Worm (Caenorhabditis elegans) whole organism, young adult: ENCODE measurements around the gene tag-342.

Experiments used
- B0035.1 ChIP-seq: sonication (generic microtip); optimal IDR thresholded peaks from 2 replicates; lab custom pipeline; 2016; ENCODE audit warnings: missing genetic modification characterization, mild to moderate bottlenecking, missing compliant biosample characterization, missing genotype, missing genetic modification reagents
- B0336.3 ChIP-seq: fragments of 200-800 bp; sonication (Bioruptor generic); IDR thresholded peaks from 2 replicates; pipeline ENCODE4 v1.3.6; 2022; ENCODE audit warnings: missing genetic modification characterization, missing compliant biosample characterization
- C17E4.6 ChIP-seq: fragments of 200-800 bp; sonication (Bioruptor generic); IDR thresholded peaks from 2 replicates; pipeline ENCODE4 v1.3.6; 2022; ENCODE audit warnings: missing genetic modification reagents, missing genetic modification characterization, missing compliant biosample characterization
- F22D6.2 ChIP-seq: sonication (generic microtip); optimal IDR thresholded peaks from 2 replicates; lab custom pipeline; 2016; ENCODE audit warnings: mild to moderate bottlenecking, missing genetic modification characterization, missing compliant biosample characterization
- F33H1.4 ChIP-seq: fragments of 200-800 bp; sonication (Bioruptor generic); IDR thresholded peaks from 2 replicates; pipeline ENCODE4 v1.3.6; 2022; ENCODE audit warnings: missing genetic modification reagents, missing genetic modification characterization, missing compliant biosample characterization
- F37B4.10 ChIP-seq: fragments of 200-800 bp; sonication (Bioruptor generic); IDR thresholded peaks from 2 replicates; pipeline ENCODE4 v1.3.6; 2022; ENCODE audit warnings: missing genetic modification characterization, missing compliant biosample characterization
- T07F8.4 ChIP-seq: sonication (generic microtip); optimal IDR thresholded peaks from 2 replicates; lab custom pipeline; 2016; ENCODE audit warnings: mild to moderate bottlenecking, missing genetic modification characterization, moderate library complexity, missing compliant biosample characterization
- T26A5.8 ChIP-seq: sonication (generic microtip); optimal IDR thresholded peaks from 2 replicates; lab custom pipeline; 2016; ENCODE audit warnings: missing genetic modification characterization, missing compliant biosample characterization
- Y67H2A.10 ChIP-seq: fragments of 200-800 bp; sonication (Bioruptor generic); conservative IDR thresholded peaks from 2 replicates; pipeline ENCODE4 v1.3.6; 2022; ENCODE audit warnings: missing genetic modification reagents, missing genetic modification characterization, missing compliant biosample characterization
- Y79H2A.3 ChIP-seq: fragments of 200-800 bp; sonication (Bioruptor generic); conservative IDR thresholded peaks from 2 replicates; pipeline ENCODE4 v1.3.6; 2022; ENCODE audit warnings: missing genetic modification reagents, missing genetic modification characterization, missing compliant biosample characterization
- aptf-2 ChIP-seq: fragments of 200-800 bp; sonication (Bioruptor generic); conservative IDR thresholded peaks from 2 replicates; pipeline ENCODE4 v1.3.6; 2022; ENCODE audit warnings: missing genetic modification reagents, missing genetic modification characterization, missing compliant biosample characterization
- bed-2 ChIP-seq: fragments of 200-800 bp; sonication (Bioruptor generic); IDR thresholded peaks from 2 replicates; pipeline ENCODE4 v1.3.6; 2022; ENCODE audit warnings: missing genetic modification reagents, missing genetic modification characterization, missing compliant biosample characterization
- cebp-2 ChIP-seq: fragments of 200-800 bp; sonication (Bioruptor generic); IDR thresholded peaks from 2 replicates; pipeline ENCODE4 v1.3.6; 2022; ENCODE audit warnings: missing genetic modification characterization, missing compliant biosample characterization
- ceh-100 ChIP-seq: fragments of 200-800 bp; sonication (Bioruptor generic); IDR thresholded peaks from 2 replicates; pipeline ENCODE4 v1.3.6; 2022; ENCODE audit warnings: missing genetic modification reagents, missing genetic modification characterization, missing compliant biosample characterization
- ceh-27 ChIP-seq: fragments of 200-800 bp; sonication (Bioruptor generic); optimal IDR thresholded peaks from 2 replicates; lab custom pipeline; 2018; ENCODE audit warnings: mild to moderate bottlenecking, missing genetic modification characterization, moderate library complexity, missing compliant biosample characterization
- ceh-40 ChIP-seq: fragments of 200-800 bp; sonication (Bioruptor generic); IDR thresholded peaks from 2 replicates; pipeline ENCODE4 v1.3.6; 2022; ENCODE audit warnings: missing genetic modification characterization, missing compliant biosample characterization
- ceh-79 ChIP-seq: sonication (generic microtip); optimal IDR thresholded peaks from 2 replicates; lab custom pipeline; 2017; ENCODE audit warnings: mild to moderate bottlenecking, missing genetic modification characterization, missing compliant biosample characterization
- chd-7 ChIP-seq: sonication (generic microtip); optimal IDR thresholded peaks from 2 replicates; lab custom pipeline; 2016; ENCODE audit warnings: mild to moderate bottlenecking, missing genetic modification characterization, moderate library complexity, missing compliant biosample characterization
- egl-18 ChIP-seq: fragments of 200-800 bp; sonication (Bioruptor generic); IDR thresholded peaks from 2 replicates; pipeline ENCODE4 v1.3.6; 2022; ENCODE audit warnings: missing genetic modification reagents, missing genetic modification characterization, missing compliant biosample characterization
- ekl-4 ChIP-seq: fragments of 200-800 bp; sonication (Bioruptor generic); IDR thresholded peaks from 2 replicates; pipeline ENCODE4 v1.3.6; 2022; ENCODE audit warnings: missing genetic modification reagents, missing genetic modification characterization, missing compliant biosample characterization
- ets-4 ChIP-seq: fragments of 200-800 bp; sonication (Bioruptor generic); optimal IDR thresholded peaks from 2 replicates; lab custom pipeline; 2018; ENCODE audit warnings: mild to moderate bottlenecking, missing genetic modification characterization, missing compliant biosample characterization
- hlh-26 ChIP-seq: fragments of 200-800 bp; sonication (Bioruptor generic); conservative IDR thresholded peaks from 2 replicates; pipeline ENCODE4 v1.3.6; 2022; ENCODE audit warnings: missing genetic modification reagents, missing genetic modification characterization, missing compliant biosample characterization
- hmg-1.2 ChIP-seq: fragments of 200-800 bp; sonication (Bioruptor generic); IDR thresholded peaks from 2 replicates; pipeline ENCODE4 v1.3.6; 2022; ENCODE audit warnings: missing genetic modification reagents, missing genetic modification characterization, missing compliant biosample characterization
- hmg-20 ChIP-seq: fragments of 200-800 bp; sonication (Bioruptor generic); IDR thresholded peaks from 2 replicates; pipeline ENCODE4 v1.3.6; 2022; ENCODE audit warnings: missing genetic modification reagents, missing genetic modification characterization, missing compliant biosample characterization
- lin-54 ChIP-seq: fragments of 200-800 bp; sonication (Bioruptor generic); optimal IDR thresholded peaks from 2 replicates; lab custom pipeline; 2018; ENCODE audit warnings: mild to moderate bottlenecking, missing genetic modification characterization, missing compliant biosample characterization
- madf-3 ChIP-seq: fragments of 200-800 bp; sonication (Bioruptor generic); IDR thresholded peaks from 2 replicates; pipeline ENCODE4 v1.3.6; 2022; ENCODE audit warnings: missing genetic modification reagents, missing genetic modification characterization, missing compliant biosample characterization
- madf-6 ChIP-seq: fragments of 200-800 bp; sonication (Bioruptor generic); IDR thresholded peaks from 2 replicates; pipeline ENCODE4 v1.3.6; 2022; ENCODE audit warnings: missing genetic modification reagents, missing genetic modification characterization, missing compliant biosample characterization
- mel-28 ChIP-seq: sonication (generic microtip); optimal IDR thresholded peaks from 2 replicates; lab custom pipeline; 2016; ENCODE audit warnings: borderline replicate concordance, mild to moderate bottlenecking, missing genetic modification characterization, missing compliant biosample characterization
- nfya-1 ChIP-seq: sonication (generic microtip); optimal IDR thresholded peaks from 2 replicates; lab custom pipeline; 2017; ENCODE audit warnings: antibody characterized with exemption, missing compliant biosample characterization, missing genetic modification characterization, borderline replicate concordance; ENCODE audit not compliant: insufficient read depth
- nfya-2 ChIP-seq: fragments of 200-800 bp; sonication (Bioruptor generic); IDR thresholded peaks from 2 replicates; pipeline ENCODE4 v1.3.6; 2022; ENCODE audit warnings: missing genetic modification reagents, missing genetic modification characterization, missing compliant biosample characterization
- nhr-179 ChIP-seq: sonication (generic microtip); optimal IDR thresholded peaks from 2 replicates; lab custom pipeline; 2016; ENCODE audit warnings: mild to moderate bottlenecking, missing genetic modification characterization, missing compliant biosample characterization
- pbrm-1 ChIP-seq: fragments of 200-800 bp; sonication (Bioruptor generic); IDR thresholded peaks from 2 replicates; pipeline ENCODE4 v1.3.6; 2022; ENCODE audit warnings: missing genetic modification reagents, missing genetic modification characterization, missing compliant biosample characterization
- pha-4 ChIP-seq: fragments of 150-350 bp; sonication (generic microtip); optimal IDR thresholded peaks from 2 replicates; lab custom pipeline; 2014; ENCODE audit warnings: missing biosample characterization, missing genetic modification reagents, missing genetic modification characterization
- rcor-1 ChIP-seq: fragments of 200-800 bp; sonication (Bioruptor generic); IDR thresholded peaks from 2 replicates; pipeline ENCODE4 v1.3.6; 2022; ENCODE audit warnings: missing genetic modification reagents, missing genetic modification characterization, missing compliant biosample characterization
- sdz-38 ChIP-seq: sonication (generic microtip); optimal IDR thresholded peaks from 2 replicates; lab custom pipeline; 2016; ENCODE audit warnings: missing genotype, missing genetic modification characterization, missing compliant biosample characterization
- sea-2 ChIP-seq: fragments of 200-800 bp; sonication (Bioruptor generic); IDR thresholded peaks from 2 replicates; pipeline ENCODE4 v1.3.6; 2022; ENCODE audit warnings: missing genetic modification characterization, missing compliant biosample characterization
- snpc-1.1 ChIP-seq: sonication (generic microtip); optimal IDR thresholded peaks from 2 replicates; lab custom pipeline; 2017; ENCODE audit warnings: missing genetic modification characterization, mild to moderate bottlenecking, missing compliant biosample characterization, antibody characterized with exemption, moderate library complexity, missing genotype, missing genetic modification reagents; ENCODE audit not compliant: insufficient read depth
- snpc-1.3 ChIP-seq: sonication (generic microtip); optimal IDR thresholded peaks from 2 replicates; lab custom pipeline; 2017; ENCODE audit warnings: missing genetic modification characterization, mild to moderate bottlenecking, missing compliant biosample characterization, antibody characterized with exemption, moderate library complexity, missing genotype, missing genetic modification reagents; ENCODE audit not compliant: insufficient read depth
- snpc-4 ChIP-seq, 5 experiments: fragments of 150-350 bp in 1 of 5; sonication (generic microtip) in 4 of 5; optimal IDR thresholded peaks; 2 replicates each; lab custom pipeline; 2014 to 2018; ENCODE audit warnings: missing genetic modification characterization in 5 of 5, missing biosample characterization in 3 of 5, antibody characterized with exemption in 2 of 5, mild to moderate bottlenecking in 2 of 5, missing compliant biosample characterization in 2 of 5, missing genotype in 2 of 5, moderate library complexity in 2 of 5, missing genetic modification reagents in 1 of 5
- somi-1 ChIP-seq: fragments of 200-800 bp; sonication (Bioruptor generic); optimal IDR thresholded peaks from 2 replicates; lab custom pipeline; 2018; ENCODE audit warnings: mild to moderate bottlenecking, missing genetic modification characterization, missing compliant biosample characterization
- sptf-2 ChIP-seq: fragments of 200-800 bp; sonication (Bioruptor generic); optimal IDR thresholded peaks from 2 replicates; lab custom pipeline; 2018; ENCODE audit warnings: mild to moderate bottlenecking, missing genetic modification characterization, missing compliant biosample characterization
- tbx-9 ChIP-seq: sonication (generic microtip); optimal IDR thresholded peaks from 2 replicates; lab custom pipeline; 2016; ENCODE audit warnings: borderline replicate concordance, missing genetic modification characterization, inconsistent platforms, missing compliant biosample characterization
- unc-130 ChIP-seq: sonication (generic microtip); optimal IDR thresholded peaks from 2 replicates; lab custom pipeline; 2016; ENCODE audit warnings: missing genetic modification reagents, missing genetic modification characterization, missing compliant biosample characterization
- zim-3 ChIP-seq: sonication (generic microtip); optimal IDR thresholded peaks from 2 replicates; lab custom pipeline; 2017; ENCODE audit warnings: mild to moderate bottlenecking, missing genetic modification characterization, moderate library complexity, missing compliant biosample characterization
- ztf-25 ChIP-seq: fragments of 200-800 bp; sonication (Bioruptor generic); IDR thresholded peaks from 2 replicates; pipeline ENCODE4 v1.3.6; 2022; ENCODE audit warnings: missing genetic modification reagents, missing genetic modification characterization, missing compliant biosample characterization
- ztf-26 ChIP-seq: sonication (generic microtip); optimal IDR thresholded peaks from 2 replicates; lab custom pipeline; 2017; ENCODE audit warnings: missing genetic modification characterization, missing compliant biosample characterization
- ztf-3 ChIP-seq: fragments of 200-800 bp; sonication (Bioruptor generic); optimal IDR thresholded peaks from 2 replicates; lab custom pipeline; 2018; ENCODE audit warnings: mild to moderate bottlenecking, missing genetic modification characterization, missing compliant biosample characterization

Gene tag-342

DNA sequence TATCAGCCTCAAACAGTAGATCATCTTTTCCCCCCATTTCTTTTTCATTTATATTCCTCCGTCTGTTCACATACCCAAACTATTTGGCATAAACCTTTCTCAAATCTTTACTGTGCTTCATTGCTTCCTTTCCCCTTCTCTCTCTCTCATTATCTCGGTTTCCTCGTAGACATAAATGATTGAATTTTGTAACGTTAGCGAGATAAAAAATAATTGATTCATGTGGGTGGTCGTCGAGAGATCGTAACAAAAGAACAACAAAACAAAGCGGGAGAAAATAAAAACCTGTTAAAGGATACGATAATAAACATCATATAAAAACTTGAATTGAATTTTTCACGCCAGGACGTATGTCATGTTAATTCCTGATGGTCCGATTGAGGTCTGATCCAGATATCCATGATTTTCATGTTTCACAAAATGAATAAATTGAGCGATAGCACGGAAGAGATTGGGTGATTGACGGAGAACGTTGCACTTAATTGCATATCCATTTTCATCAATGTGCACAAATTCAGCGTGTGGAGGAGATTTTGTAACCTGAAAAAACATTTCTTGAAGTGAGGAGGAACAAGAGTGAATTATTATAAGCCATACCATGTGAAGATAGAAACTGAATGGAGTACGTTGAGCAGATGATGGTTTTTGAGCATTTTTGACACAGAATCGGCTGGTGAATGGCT, 5.0 kb upstream of the tag-342 start (continued):
- TF ChIP-seq ztf-26 (tag; lab: Kevin White, UChicago) (no peak), B0035.1 (tag; lab: Kevin White, UChicago) (peak; percentile 20), ztf-25 (no peak), mel-28 (tag; lab: Kevin White, UChicago) (peak; percentile 52), nfya-1 (tag; lab: Kevin White, UChicago) (no peak), ceh-40 (no peak), egl-18 (GFP tag; lab: Robert Waterston, UW) (no peak), sea-2 (GFP tag; lab: Robert Waterston, UW) (no peak), zim-3 (tag; lab: Kevin White, UChicago) (no peak), sptf-2 (GFP tag; lab: Kevin White, UChicago) (no peak), Y79H2A.3 (no peak), hmg-1.2 (GFP tag; lab: Robert Waterston, UW) (no peak), lin-54 (GFP tag; lab: Kevin White, UChicago) (peak; percentile 48), nhr-179 (no peak), Y67H2A.10 (no peak), ets-4 (no peak), ceh-100 (GFP tag; lab: Robert Waterston, UW) (no peak), T07F8.4 (tag; lab: Kevin White, UChicago) (no peak), bed-2 (no peak), unc-130 (GFP tag; lab: Kevin White, UChicago) (peak; percentile 27), rcor-1 (no peak), F33H1.4 (GFP tag; lab: Robert Waterston, UW) (no peak), ceh-27 (GFP tag; lab: Kevin White, UChicago) (no peak), F37B4.10 (no peak), F22D6.2 (tag; lab: Kevin White, UChicago) (no peak), pbrm-1 (GFP tag; lab: Robert Waterston, UW) (no peak), snpc-1.1 (tag; lab: Kevin White, UChicago) (peak; percentile 33), tbx-9 (tag; lab: Kevin White, UChicago) (peak; percentile 43), B0336.3 (peak; percentile 89), aptf-2 (GFP tag; lab: Robert Waterston, UW) (no peak), sdz-38 (no peak), hlh-26 (GFP tag; lab: Robert Waterston, UW) (no peak), hmg-20 (GFP tag; lab: Robert Waterston, UW) (no peak), chd-7 (tag; lab: Kevin White, UChicago) (no peak), snpc-4 (GFP tag; optimal IDR thresholded peaks at IDR 0.05; lab: Kevin White, UChicago) (no peak), snpc-4 (tag; optimal IDR thresholded peaks at IDR 0.05; lab: Kevin White, UChicago) (peak in 1 of 4 experiments; percentile 40), madf-6 (GFP tag; lab: Robert Waterston, UW) (peak; percentile 41; the same call in 1 of the 2 replicates), madf-3 (no peak), T26A5.8 (tag; lab: Kevin White, UChicago) (no peak), ekl-4 (GFP tag; lab: Robert Waterston, UW) (no peak), somi-1 (GFP tag; lab: Kevin White, UChicago) (no peak), ceh-79 (tag; lab: Kevin White, UChicago) (no peak), nfya-2 (no peak), snpc-1.3 (tag; lab: Kevin White, UChicago) (peak; percentile 37), pha-4 (tag; lab: Kevin White, UChicago) (no peak), ztf-3 (no peak), C17E4.6 (GFP tag; lab: Robert Waterston, UW) (no peak), cebp-2 (GFP tag; lab: Robert Waterston, UW) (no peak)
